Worm (Caenorhabditis elegans): ENCODE results near the gene znf-474.

Gene znf-474

DNA sequence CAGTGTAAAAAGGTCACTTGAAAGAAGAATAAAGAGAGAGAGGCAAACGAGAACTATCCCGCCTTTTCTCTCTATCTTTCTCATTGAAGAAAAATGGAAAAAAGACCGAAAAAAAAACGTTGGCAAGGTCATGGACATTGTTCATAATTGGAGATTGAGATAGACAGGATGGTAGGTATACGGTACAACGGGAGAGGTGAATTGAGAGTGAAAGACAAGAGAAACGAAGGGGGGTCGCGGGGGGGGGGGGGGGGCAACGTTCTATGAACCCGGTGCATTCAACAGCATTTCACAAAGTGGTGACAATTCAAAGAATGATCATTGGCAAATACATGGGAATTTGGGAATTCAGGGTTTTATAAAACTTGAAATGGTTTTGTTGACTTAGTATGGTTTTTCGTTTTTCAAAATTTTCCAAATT lies 27.2 kb downstream of the znf-474 start:
- TF ChIP-seq ceh-32 (tag; optimal IDR thresholded peaks at IDR 0.05; ENCODE audit: poor library complexity): no peak
- TF ChIP-seq rbr-2 (tag; optimal IDR thresholded peaks at IDR 0.05): no peak
- no peak for TF ChIP-seq F10B5.3 (tag; optimal IDR thresholded peaks at IDR 0.05)
- peak; percentile 42 for TF ChIP-seq nhr-6 (tag; optimal IDR thresholded peaks at IDR 0.05)
- no peak for TF ChIP-seq lin-1 (GFP tag; IDR thresholded peaks at IDR 0.05)
- peak in 1 of 2 experiments; percentile 41 for TF ChIP-seq lsy-2 (tag; optimal IDR thresholded peaks at IDR 0.05)
- no peak for TF ChIP-seq nhr-48 (tag; optimal IDR thresholded peaks at IDR 0.05)
- peak; percentile 89 for TF ChIP-seq aha-1 (tag)
- TF ChIP-seq mes-2 (tag; optimal IDR thresholded peaks at IDR 0.05; ENCODE audit: poor library complexity, severe bottlenecking): peak; percentile 30
- TF ChIP-seq lir-3 (tag; optimal IDR thresholded peaks at IDR 0.05): no peak
- peak; percentile 19 for TF ChIP-seq hlh-11 (tag; optimal IDR thresholded peaks at IDR 0.05)
- no peak for TF ChIP-seq T26A8.4 (GFP tag; IDR thresholded peaks at IDR 0.05)

- no peak for TF ChIP-seq T26A8.4 (GFP tag; IDR thresholded peaks at IDR 0.05)
- no peak for TF ChIP-seq Y105C5A.15 (GFP tag; IDR thresholded peaks at IDR 0.05)
- TF ChIP-seq dve-1 (tag; optimal IDR thresholded peaks at IDR 0.05; ENCODE audit: insufficient read depth): no peak
- no peak for TF ChIP-seq cey-2 (tag; optimal IDR thresholded peaks at IDR 0.05; ENCODE audit: borderline replicate concordance, insufficient read depth)
- no peak for TF ChIP-seq ztf-11 (tag; optimal IDR thresholded peaks at IDR 0.05)
- TF ChIP-seq daf-12 (tag; optimal IDR thresholded peaks at IDR 0.05): no peak
- TF ChIP-seq ama-1 (optimal IDR thresholded peaks at IDR 0.05): no peak
- TF ChIP-seq F49E8.2 (tag; optimal IDR thresholded peaks at IDR 0.05; ENCODE audit: borderline replicate concordance): no peak
- TF ChIP-seq Y48G9A.11 (GFP tag; IDR thresholded peaks at IDR 0.05): no peak
- peak; percentile 21 for TF ChIP-seq mep-1 (tag; optimal IDR thresholded peaks at IDR 0.05)
- TF ChIP-seq ceh-32 (tag; optimal IDR thresholded peaks at IDR 0.05; ENCODE audit: poor library complexity): no peak
- TF ChIP-seq daf-16 (GFP tag; optimal IDR thresholded peaks at IDR 0.05): no peak
- TF ChIP-seq daf-16 (tag; optimal IDR thresholded peaks at IDR 0.05): no peak
- TF ChIP-seq lsy-2 (tag; optimal IDR thresholded peaks at IDR 0.05): no peak
- TF ChIP-seq lin-38 (GFP tag; IDR thresholded peaks at IDR 0.05): no peak
- no peak for TF ChIP-seq snpc-1.2 (GFP tag; IDR thresholded peaks at IDR 0.05)
- TF ChIP-seq R02D3.7 (tag; optimal IDR thresholded peaks at IDR 0.05): no peak
- no peak for TF ChIP-seq daf-19 (GFP tag; conservative IDR thresholded peaks at IDR 0.05)
- peak; percentile 46 for TF ChIP-seq hmg-1.1 (GFP tag; IDR thresholded peaks at IDR 0.05)
- TF ChIP-seq dmd-9 (GFP tag; IDR thresholded peaks at IDR 0.05): no peak
- no peak for TF ChIP-seq fos-1 (tag; optimal IDR thresholded peaks at IDR 0.05)
- no peak for TF ChIP-seq zag-1 (tag; optimal IDR thresholded peaks at IDR 0.05)
- TF ChIP-seq zfp-3 (GFP tag; conservative IDR thresholded peaks at IDR 0.05): no peak
- TF ChIP-seq lin-15B (tag; optimal IDR thresholded peaks at IDR 0.05): no peak
- no peak for TF ChIP-seq madf-5 (GFP tag; IDR thresholded peaks at IDR 0.05)
- no peak for TF ChIP-seq aly-2 (tag; optimal IDR thresholded peaks at IDR 0.05)
- TF ChIP-seq mxl-2 (GFP tag; conservative IDR thresholded peaks at IDR 0.05): no peak
- TF ChIP-seq fkh-10 (GFP tag; optimal IDR thresholded peaks at IDR 0.05): no peak
- no peak for TF ChIP-seq ceh-62 (tag; optimal IDR thresholded peaks at IDR 0.05)
- TF ChIP-seq unc-62 (GFP tag; optimal IDR thresholded peaks at IDR 0.05 in 1 of 2): no peak
- TF ChIP-seq unc-62 (tag; optimal IDR thresholded peaks at IDR 0.05): no peak
- TF ChIP-seq unc-130 (GFP tag; optimal IDR thresholded peaks at IDR 0.05): no peak
- no peak for TF ChIP-seq rbr-2 (tag; optimal IDR thresholded peaks at IDR 0.05)
- peak; percentile 31 for TF ChIP-seq hlh-30 (tag; optimal IDR thresholded peaks at IDR 0.05; ENCODE audit: insufficient read depth)
- no peak for TF ChIP-seq spr-3 (GFP tag; optimal IDR thresholded peaks at IDR 0.05)
- peak; percentile 85 for TF ChIP-seq aha-1 (tag)
- peak in 1 of 2 experiments; percentile 12 for TF ChIP-seq mdl-1 (tag; optimal IDR thresholded peaks at IDR 0.05)
- no peak for TF ChIP-seq zip-2 (tag; optimal IDR thresholded peaks at IDR 0.05)
- no peak for TF ChIP-seq nhr-48 (tag; optimal IDR thresholded peaks at IDR 0.05)
- TF ChIP-seq nhr-10 (tag; optimal IDR thresholded peaks at IDR 0.05): no peak
- TF ChIP-seq F26F4.8 (GFP tag; conservative IDR thresholded peaks at IDR 0.05): no peak
- TF ChIP-seq ceh-44 (GFP tag; IDR thresholded peaks at IDR 0.05): no peak
- TF ChIP-seq ztf-7 (tag; optimal IDR thresholded peaks at IDR 0.05): no peak
- TF ChIP-seq mes-2 (tag; optimal IDR thresholded peaks at IDR 0.05; ENCODE audit: poor library complexity, severe bottlenecking): peak; percentile 21
- TF ChIP-seq nhr-237 (tag; optimal IDR thresholded peaks at IDR 0.05): no peak
Observed at ce11 chrX:12177521-12177920, 27.8 kb downstream of the znf-474 start.
